Fruit fly (Drosophila melanogaster): ENCODE measurements around the gene tadr.

tadr gene

dm6 chr2L:21038723-21039122 lies 36.5 kb upstream of the tadr start (continued):
- no peak for TF ChIP-seq CG14860 (GFP tag; IDR thresholded peaks at IDR 0.05; ENCODE audit: partially characterized antibody)
- peak; percentile 75 for TF ChIP-seq vvl (GFP tag; IDR thresholded peaks at IDR 0.05)
- TF ChIP-seq phol (tag; optimal IDR thresholded peaks at IDR 0.05), result peak; percentile 74
- TF ChIP-seq CG16813 (GFP tag; IDR thresholded peaks at IDR 0.05; ENCODE audit: partially characterized antibody), result no peak
- peak; percentile 37; the same call in 1 of the 2 replicates for TF ChIP-seq CG31224 (GFP tag; IDR thresholded peaks at IDR 0.05)
- TF ChIP-seq Blimp-1 (GFP tag; optimal IDR thresholded peaks at IDR 0.05), result peak; percentile 78
- TF ChIP-seq amos (GFP tag; IDR thresholded peaks at IDR 0.05; ENCODE audit: partially characterized antibody), result no peak
- TF ChIP-seq CG14965 (GFP tag; optimal IDR thresholded peaks at IDR 0.05; ENCODE audit: borderline replicate concordance), result no peak
- TF ChIP-seq esg (GFP tag; conservative IDR thresholded peaks at IDR 0.05), result peak; percentile 64
- no peak for TF ChIP-seq NK7.1 (GFP tag; optimal IDR thresholded peaks at IDR 0.05)
- TF ChIP-seq Bteb2 (GFP tag; optimal IDR thresholded peaks at IDR 0.05), result peak; percentile 37
- peak; percentile 31 for TF ChIP-seq CG6854 (GFP tag; optimal IDR thresholded peaks at IDR 0.05)
- peak; percentile 51 for TF ChIP-seq CG10959 (GFP tag; IDR thresholded peaks at IDR 0.05)
- no peak for TF ChIP-seq Dad (GFP tag; optimal IDR thresholded peaks at IDR 0.05)
- TF ChIP-seq hb (GFP tag; IDR thresholded peaks at IDR 0.05; ENCODE audit: partially characterized antibody), result no peak
- TF ChIP-seq Doc3 (GFP tag; IDR thresholded peaks at IDR 0.05; ENCODE audit: partially characterized antibody), result no peak
- no peak for TF ChIP-seq crol (GFP tag; IDR thresholded peaks at IDR 0.05)
- peak; percentile 70 for TF ChIP-seq CG30403 (GFP tag; optimal IDR thresholded peaks at IDR 0.05)
- TF ChIP-seq CG10321 (GFP tag; IDR thresholded peaks at IDR 0.05), result 0 out of 2 replicates have a peak, but pooled peaks have one; percentile 23
- peak; percentile 58 for TF ChIP-seq jumu (GFP tag; optimal IDR thresholded peaks at IDR 0.05)
- TF ChIP-seq CG4282 (GFP tag; optimal IDR thresholded peaks at IDR 0.05), result no peak
- TF ChIP-seq jing (GFP tag; optimal IDR thresholded peaks at IDR 0.05), result peak; percentile 38
- TF ChIP-seq CG33557 (GFP tag; optimal IDR thresholded peaks at IDR 0.05), result no peak
- TF ChIP-seq CG15269 (tag; optimal IDR thresholded peaks at IDR 0.05), result peak; percentile 72
- TF ChIP-seq CG3726 (GFP tag; IDR thresholded peaks at IDR 0.05), result no peak
- TF ChIP-seq HmgZ (tag; optimal IDR thresholded peaks at IDR 0.05), result peak; percentile 5
- peak; percentile 69 for TF ChIP-seq Meics (GFP tag; optimal IDR thresholded peaks at IDR 0.05)
- TF ChIP-seq nmo (GFP tag; optimal IDR thresholded peaks at IDR 0.05), result peak; percentile 70
- TF ChIP-seq ken (GFP tag; IDR thresholded peaks at IDR 0.05), result peak; percentile 56; the same call in 1 of the 3 replicates
- no peak for TF ChIP-seq Tbp (GFP tag; optimal IDR thresholded peaks at IDR 0.05)
- peak; percentile 55 for TF ChIP-seq BtbVII (GFP tag; optimal IDR thresholded peaks at IDR 0.05)
- TF ChIP-seq CG43689 (GFP tag; IDR thresholded peaks at IDR 0.05), result peak; percentile 66
- TF ChIP-seq lbe (GFP tag; optimal IDR thresholded peaks at IDR 0.05), result no peak
- peak; percentile 59 for TF ChIP-seq CG10147 (GFP tag; optimal IDR thresholded peaks at IDR 0.05)
- peak; percentile 50; the same call in 1 of the 3 replicates for TF ChIP-seq CG11456 (GFP tag; IDR thresholded peaks at IDR 0.05)
- TF ChIP-seq CG10543 (GFP tag; optimal IDR thresholded peaks at IDR 0.05), result no peak
- no peak for TF ChIP-seq TFAM (GFP tag; optimal IDR thresholded peaks at IDR 0.05)
- TF ChIP-seq zfh2 (GFP tag; optimal IDR thresholded peaks at IDR 0.05), result peak; percentile 39
- TF ChIP-seq mld (GFP tag; IDR thresholded peaks at IDR 0.05; ENCODE audit: partially characterized antibody), result no peak
- no peak for TF ChIP-seq CG17186 (GFP tag; optimal IDR thresholded peaks at IDR 0.05)
- peak; percentile 71 for TF ChIP-seq fd96Cb (tag; optimal IDR thresholded peaks at IDR 0.05)
- no peak for TF ChIP-seq tap (tag; optimal IDR thresholded peaks at IDR 0.05)
- no peak for TF ChIP-seq CG7963 (GFP tag; IDR thresholded peaks at IDR 0.05; ENCODE audit: partially characterized antibody)
- no peak for TF ChIP-seq pum (GFP tag; optimal IDR thresholded peaks at IDR 0.05)
- TF ChIP-seq Dek (tag; optimal IDR thresholded peaks at IDR 0.05), result peak; percentile 21
- no peak for TF ChIP-seq pb (GFP tag; optimal IDR thresholded peaks at IDR 0.05)
- no peak for TF ChIP-seq sna (GFP tag; IDR thresholded peaks at IDR 0.05; ENCODE audit: partially characterized antibody)
- peak; percentile 40 for TF ChIP-seq eyg (GFP tag; optimal IDR thresholded peaks at IDR 0.05)
- peak; percentile 45 for TF ChIP-seq Spps (tag; optimal IDR thresholded peaks at IDR 0.05)
- TF ChIP-seq ftz-f1 (GFP tag; optimal IDR thresholded peaks at IDR 0.05), result no peak

Measured in whole organism, embryonic.